Fruit fly (Drosophila melanogaster): Measurements from ENCODE around the gene CG3808.

Gene CG3808

dm6 chr3L:19033154-19033811 lies 32.9 kb upstream of the CG3808 start (continued):
- peak; percentile 75 for TF ChIP-seq CG6808 (GFP tag; optimal IDR thresholded peaks at IDR 0.05)
- peak; percentile 13 for TF ChIP-seq fkh (GFP tag; optimal IDR thresholded peaks at IDR 0.05)
- peak; percentile 47 for TF ChIP-seq CG8319 (GFP tag; optimal IDR thresholded peaks at IDR 0.05)
- TF ChIP-seq CG3032 (tag; optimal IDR thresholded peaks at IDR 0.05): peak; percentile 81
- TF ChIP-seq CG1621 (tag; optimal IDR thresholded peaks at IDR 0.05): peak; percentile 66
- peak; percentile 70 for TF ChIP-seq CG6792 (GFP tag; optimal IDR thresholded peaks at IDR 0.05)
- peak; percentile 64 for TF ChIP-seq Sox102F (GFP tag; optimal IDR thresholded peaks at IDR 0.05)
- TF ChIP-seq CG6854 (GFP tag; optimal IDR thresholded peaks at IDR 0.05): peak; percentile 69
- TF ChIP-seq Sox14 (GFP tag; optimal IDR thresholded peaks at IDR 0.05): peak; percentile 59
- TF ChIP-seq Gug (GFP tag; IDR thresholded peaks at IDR 0.05): 0 out of 2 replicates have a peak, but pooled peaks have one; percentile 35
- peak; percentile 72 to 80 for TF ChIP-seq ss (GFP tag; optimal IDR thresholded peaks at IDR 0.05)
- peak; percentile 74 for TF ChIP-seq CG10631 (GFP tag; optimal IDR thresholded peaks at IDR 0.05)
- TF ChIP-seq cyc (GFP tag; optimal IDR thresholded peaks at IDR 0.05): peak; percentile 53
- peak; percentile 69 for TF ChIP-seq net (GFP tag; optimal IDR thresholded peaks at IDR 0.05)
- peak; percentile 45 for TF ChIP-seq Hr39 (GFP tag; optimal IDR thresholded peaks at IDR 0.05)
- no peak for TF ChIP-seq Ets21C (GFP tag; optimal IDR thresholded peaks at IDR 0.05)
- TF ChIP-seq Hr38 (GFP tag; optimal IDR thresholded peaks at IDR 0.05): no peak
- peak; percentile 78 for TF ChIP-seq CG3919 (GFP tag; optimal IDR thresholded peaks at IDR 0.05)
- TF ChIP-seq CG7368 (GFP tag; optimal IDR thresholded peaks at IDR 0.05): peak; percentile 63
- TF ChIP-seq CG11294 (GFP tag; IDR thresholded peaks at IDR 0.05): no peak
- TF ChIP-seq dsx (GFP tag; optimal IDR thresholded peaks at IDR 0.05; ENCODE audit: poor library complexity, severe bottlenecking): peak; percentile 78
- TF ChIP-seq CG10669 (GFP tag; optimal IDR thresholded peaks at IDR 0.05): peak; percentile 76
- TF ChIP-seq vri (GFP tag; optimal IDR thresholded peaks at IDR 0.05): peak; percentile 42
- peak; percentile 50 to 60 for TF ChIP-seq salr (GFP tag; optimal IDR thresholded peaks at IDR 0.05)
- TF ChIP-seq CG8632 (GFP tag; optimal IDR thresholded peaks at IDR 0.05): peak; percentile 70
- TF ChIP-seq CG34406 (GFP tag; optimal IDR thresholded peaks at IDR 0.05): peak; percentile 72
- peak; percentile 63 for TF ChIP-seq topi (GFP tag; optimal IDR thresholded peaks at IDR 0.05)
- TF ChIP-seq Hr4 (GFP tag; optimal IDR thresholded peaks at IDR 0.05): peak; percentile 33

- TF ChIP-seq CG15336 (GFP tag; IDR thresholded peaks at IDR 0.05): no peak
- TF ChIP-seq Blimp-1 (GFP tag; optimal IDR thresholded peaks at IDR 0.05): no peak
- TF ChIP-seq CG16779 (tag; optimal IDR thresholded peaks at IDR 0.05): no peak
- no peak for TF ChIP-seq topi (GFP tag; optimal IDR thresholded peaks at IDR 0.05)
Measured at dm6 chr3L:19032676-19033075, 32.3 kb upstream of the CG3808 start.

- TF ChIP-seq Gug (GFP tag; IDR thresholded peaks at IDR 0.05): no peak
- peak; percentile 16 for TF ChIP-seq Sox14 (GFP tag; optimal IDR thresholded peaks at IDR 0.05)
Measured at dm6 chr3L:19031858-19032257, 31.4 kb upstream of the CG3808 start.

dm6 chr3L:19027172-19027571 lies 26.8 kb upstream of the CG3808 start:
- TF ChIP-seq svp (GFP tag): peak; percentile 54
- TF ChIP-seq topi (GFP tag; optimal IDR thresholded peaks at IDR 0.05): no peak
- TF ChIP-seq Eip78C (GFP tag): peak; percentile 71
- TF ChIP-seq dsx (GFP tag; optimal IDR thresholded peaks at IDR 0.05; ENCODE audit: poor library complexity, severe bottlenecking): no peak
- no peak for TF ChIP-seq Eip93F (GFP tag; optimal IDR thresholded peaks at IDR 0.05)
- peak; percentile 13 for TF ChIP-seq OdsH (GFP tag; optimal IDR thresholded peaks at IDR 0.05)
- peak; percentile 12 for TF ChIP-seq CG32006 (GFP tag; optimal IDR thresholded peaks at IDR 0.05)
- TF ChIP-seq Hr4 (GFP tag; optimal IDR thresholded peaks at IDR 0.05): peak; percentile 17
- no peak for TF ChIP-seq CG6854 (GFP tag; optimal IDR thresholded peaks at IDR 0.05)
